Fruit fly (Drosophila melanogaster) whole organism, embryonic: ENCODE data around the gene CG14232.

Experiments
- Dek ChIP-seq: fragments of 200-800 bp; sonication (Bioruptor generic); optimal IDR thresholded peaks from 3 replicates; lab custom pipeline; 2019; ENCODE audit warnings: missing biosample characterization, mild to moderate bottlenecking, missing genetic modification characterization, moderate library complexity
- NfI ChIP-seq: fragments of 200-800 bp; sonication (Bioruptor generic); optimal IDR thresholded peaks from 3 replicates; lab custom pipeline; 2018; ENCODE audit warnings: missing biosample characterization, mild to moderate bottlenecking, missing genetic modification characterization, moderate library complexity
- ac ChIP-seq: fragments of 200-800 bp; sonication (Bioruptor generic); optimal IDR thresholded peaks from 3 replicates; lab custom pipeline; 2017; ENCODE audit warnings: missing biosample characterization, mild to moderate bottlenecking, missing genetic modification characterization

DNA sequence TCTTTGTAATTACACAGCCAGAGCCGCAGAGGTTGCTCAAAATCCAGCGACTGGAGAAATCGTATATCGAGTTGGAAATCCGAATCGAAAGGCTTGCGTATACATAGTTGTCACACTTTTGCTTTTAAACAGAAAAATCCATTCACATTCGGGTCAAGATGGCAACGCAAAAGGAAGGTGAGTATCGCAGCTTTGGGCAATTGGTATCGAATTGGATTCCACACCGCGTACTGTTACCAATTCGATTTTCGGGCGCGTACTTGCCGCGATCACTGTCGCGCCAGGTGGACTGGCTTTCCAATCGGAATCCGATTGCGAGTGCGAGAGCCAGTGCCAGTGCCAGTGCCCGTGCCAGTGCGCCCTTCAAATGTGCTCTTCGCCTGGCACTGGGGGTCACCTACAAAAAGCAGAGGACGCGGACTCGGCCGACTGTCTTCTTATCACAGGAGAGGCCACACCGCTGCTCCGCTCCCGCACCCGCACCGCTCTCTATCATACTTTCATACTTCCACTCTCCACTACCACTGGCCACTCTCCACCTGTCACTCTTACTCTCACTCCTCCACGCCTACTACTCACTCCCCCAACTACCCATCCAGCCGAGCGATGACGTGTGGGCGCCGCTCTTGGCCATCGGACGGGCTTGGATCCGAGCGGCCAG lies 36.5 kb downstream of the CG14232 start:
- TF ChIP-seq Dek (tag; lab: Kevin White, UChicago): no peak
- no peak for TF ChIP-seq NfI (GFP tag; lab: Kevin White, UChicago)
- TF ChIP-seq ac (GFP tag; lab: Kevin White, UChicago): no peak
